Fruit fly (Drosophila melanogaster): Measurements from ENCODE around the gene eff.

The eff gene

dm6 chr3R:14721942-14722939, 18.9 kb downstream of the eff start (continued):
- TF ChIP-seq ttk (GFP tag; IDR thresholded peaks at IDR 0.05) = peak; percentile 67
- no peak for TF ChIP-seq CG17186 (GFP tag; optimal IDR thresholded peaks at IDR 0.05)
- TF ChIP-seq BtbVII (GFP tag; optimal IDR thresholded peaks at IDR 0.05) = peak; percentile 68
- peak; percentile 63 for TF ChIP-seq HLH3B (GFP tag; IDR thresholded peaks at IDR 0.05)
- TF ChIP-seq gce (GFP tag; IDR thresholded peaks at IDR 0.05) = peak; percentile 54; the same call in 2 of the 3 replicates
- peak; percentile 23 for TF ChIP-seq Vsx1 (GFP tag; optimal IDR thresholded peaks at IDR 0.05)
- TF ChIP-seq toy (GFP tag; IDR thresholded peaks at IDR 0.05) = peak; percentile 49; the same call in 1 of the 2 replicates
- no peak for TF ChIP-seq Dp (GFP tag; optimal IDR thresholded peaks at IDR 0.05)
- peak; percentile 29 for TF ChIP-seq MTF-1 (GFP tag; optimal IDR thresholded peaks at IDR 0.05; ENCODE audit: borderline replicate concordance)
- peak; percentile 19 for TF ChIP-seq schlank (tag; optimal IDR thresholded peaks at IDR 0.05)
- TF ChIP-seq emc (GFP tag; optimal IDR thresholded peaks at IDR 0.05) = peak; percentile 16
- TF ChIP-seq Adf1 (GFP tag; IDR thresholded peaks at IDR 0.05) = no peak; the same call in 1 of the 2 replicates
- peak; percentile 87 for TF ChIP-seq gem (tag; optimal IDR thresholded peaks at IDR 0.05)
- TF ChIP-seq Antp (GFP tag; optimal IDR thresholded peaks at IDR 0.05) = peak; percentile 80
- TF ChIP-seq CG9727 (GFP tag; optimal IDR thresholded peaks at IDR 0.05) = peak; percentile 71
- no peak for TF ChIP-seq tll (GFP tag; optimal IDR thresholded peaks at IDR 0.05)
- peak; percentile 77 for TF ChIP-seq unpg (GFP tag; optimal IDR thresholded peaks at IDR 0.05)
- TF ChIP-seq CG6813 (GFP tag; optimal IDR thresholded peaks at IDR 0.05) = no peak
- peak; percentile 43 for TF ChIP-seq ewg (GFP tag; optimal IDR thresholded peaks at IDR 0.05)
- TF ChIP-seq ERR (GFP tag; optimal IDR thresholded peaks at IDR 0.05) = peak; percentile 7
- TF ChIP-seq abd-A (tag; optimal IDR thresholded peaks at IDR 0.05) = peak; percentile 32
- TF ChIP-seq sisA (GFP tag; IDR thresholded peaks at IDR 0.05) = peak; percentile 72
- no peak for TF ChIP-seq C15 (GFP tag; IDR thresholded peaks at IDR 0.05)
- TF ChIP-seq her (GFP tag; optimal IDR thresholded peaks at IDR 0.05) = peak; percentile 52
- TF ChIP-seq CG2712 (tag; optimal IDR thresholded peaks at IDR 0.05) = peak; percentile 73
- peak; percentile 52 for TF ChIP-seq gsb-n (tag; optimal IDR thresholded peaks at IDR 0.05)
- TF ChIP-seq Opbp (GFP tag; IDR thresholded peaks at IDR 0.05; ENCODE audit: partially characterized antibody) = no peak
- peak in 1 of 2 experiments; percentile 0 for TF ChIP-seq Hr78 (GFP tag; optimal IDR thresholded peaks at IDR 0.05)
- peak; percentile 70 for TF ChIP-seq maf-S (GFP tag; optimal IDR thresholded peaks at IDR 0.05)
- TF ChIP-seq Aef1 (GFP tag; IDR thresholded peaks at IDR 0.05) = peak; percentile 74
- no peak for TF ChIP-seq CG11085 (GFP tag; IDR thresholded peaks at IDR 0.05)
- TF ChIP-seq pros (GFP tag; optimal IDR thresholded peaks at IDR 0.05) = no peak
- TF ChIP-seq CG12299 (tag; optimal IDR thresholded peaks at IDR 0.05) = no peak
- TF ChIP-seq fd3F (GFP tag; optimal IDR thresholded peaks at IDR 0.05) = peak; percentile 43
- 0 out of 2 replicates have a peak, but pooled peaks have one; percentile 17 for TF ChIP-seq gsb (GFP tag; IDR thresholded peaks at IDR 0.05)
- no peak for TF ChIP-seq CG42726 (GFP tag; IDR thresholded peaks at IDR 0.05; ENCODE audit: partially characterized antibody)
- peak; percentile 51 for TF ChIP-seq NC2β (GFP tag; optimal IDR thresholded peaks at IDR 0.05)
- peak; percentile 72 for TF ChIP-seq Mes4 (GFP tag; optimal IDR thresholded peaks at IDR 0.05)
- TF ChIP-seq cad (GFP tag; optimal IDR thresholded peaks at IDR 0.05) = peak; percentile 51
- TF ChIP-seq cwo (GFP tag; optimal IDR thresholded peaks at IDR 0.05) = peak; percentile 35
- TF ChIP-seq ap (GFP tag; IDR thresholded peaks at IDR 0.05) = peak; percentile 64
- TF ChIP-seq CG7839 (tag; optimal IDR thresholded peaks at IDR 0.05) = peak; percentile 69
- TF ChIP-seq D19B (GFP tag; optimal IDR thresholded peaks at IDR 0.05) = peak; percentile 39
- TF ChIP-seq Dek (tag; optimal IDR thresholded peaks at IDR 0.05) = no peak
- peak; percentile 35 for TF ChIP-seq Bteb2 (GFP tag; optimal IDR thresholded peaks at IDR 0.05)
- no peak for TF ChIP-seq ftz-f1 (GFP tag; optimal IDR thresholded peaks at IDR 0.05)

Measured in whole organism, embryonic.